Fruit fly (Drosophila melanogaster): Measurements from ENCODE around the gene CG14696.

The CG14696 gene

DNA sequence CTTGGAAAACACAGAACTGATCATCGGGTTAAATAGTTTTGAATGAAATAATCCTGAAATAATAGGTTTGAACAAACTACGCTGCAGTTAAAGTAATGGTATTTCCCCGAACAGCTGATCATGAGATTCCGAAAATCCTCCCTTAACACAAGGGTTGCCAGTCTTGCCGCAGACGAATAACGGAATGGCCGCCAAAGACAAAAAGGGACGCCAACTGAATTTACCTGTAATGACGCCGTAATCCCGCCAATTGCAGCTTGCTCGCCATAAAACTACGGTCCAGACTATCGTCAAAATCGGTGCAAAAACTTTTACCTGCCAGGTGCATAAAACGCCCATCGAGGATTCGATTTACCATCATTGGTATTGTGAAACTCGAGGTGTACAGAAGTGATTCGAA, 28.2 kb downstream of the CG14696 start, which contains the start of gene CG4570:
Gene CG4570 (plus strand): TSS at position 190 of the 400 bp plus-strand sequence.
- TF ChIP-seq CG14655 (GFP tag; optimal IDR thresholded peaks at IDR 0.05) (no peak), CG34367 (tag; optimal IDR thresholded peaks at IDR 0.05) (no peak)

- TF ChIP-seq rn (GFP tag; IDR thresholded peaks at IDR 0.05) (no peak), Pif1A (GFP tag; optimal IDR thresholded peaks at IDR 0.05) (no peak), Ets98B (GFP tag; IDR thresholded peaks at IDR 0.05) (no peak), Pif1B (GFP tag; optimal IDR thresholded peaks at IDR 0.05) (no peak), CG8301 (tag; optimal IDR thresholded peaks at IDR 0.05) (no peak), fd96Ca (GFP tag; IDR thresholded peaks at IDR 0.05) (no peak), CG14655 (GFP tag; optimal IDR thresholded peaks at IDR 0.05) (no peak), CG12605 (GFP tag; IDR thresholded peaks at IDR 0.05) (no peak), CG9948 (tag; optimal IDR thresholded peaks at IDR 0.05) (no peak), EcR (GFP tag; optimal IDR thresholded peaks at IDR 0.05) (peak; percentile 32), CG15710 (tag; optimal IDR thresholded peaks at IDR 0.05) (no peak), CG32121 (GFP tag; IDR thresholded peaks at IDR 0.05) (no peak), CG8159 (tag; optimal IDR thresholded peaks at IDR 0.05) (no peak), CG13204 (GFP tag; optimal IDR thresholded peaks at IDR 0.05) (no peak), CG34367 (tag; optimal IDR thresholded peaks at IDR 0.05) (no peak), Snoo (tag; optimal IDR thresholded peaks at IDR 0.05) (no peak), CG10348 (GFP tag; IDR thresholded peaks at IDR 0.05) (no peak), CG4496 (GFP tag; IDR thresholded peaks at IDR 0.05) (0 out of 3 replicates have a peak, but pooled peaks have one; percentile 35)
Observed at dm6 chr3R:10854243-10854874, 30.4 kb downstream of the CG14696 start, which contains the start of the genes CG6567 and CG4511. CG6567 (minus strand) TSS chr3R:10854451. CG4511 (plus strand) TSS chr3R:10854501.

DNA sequence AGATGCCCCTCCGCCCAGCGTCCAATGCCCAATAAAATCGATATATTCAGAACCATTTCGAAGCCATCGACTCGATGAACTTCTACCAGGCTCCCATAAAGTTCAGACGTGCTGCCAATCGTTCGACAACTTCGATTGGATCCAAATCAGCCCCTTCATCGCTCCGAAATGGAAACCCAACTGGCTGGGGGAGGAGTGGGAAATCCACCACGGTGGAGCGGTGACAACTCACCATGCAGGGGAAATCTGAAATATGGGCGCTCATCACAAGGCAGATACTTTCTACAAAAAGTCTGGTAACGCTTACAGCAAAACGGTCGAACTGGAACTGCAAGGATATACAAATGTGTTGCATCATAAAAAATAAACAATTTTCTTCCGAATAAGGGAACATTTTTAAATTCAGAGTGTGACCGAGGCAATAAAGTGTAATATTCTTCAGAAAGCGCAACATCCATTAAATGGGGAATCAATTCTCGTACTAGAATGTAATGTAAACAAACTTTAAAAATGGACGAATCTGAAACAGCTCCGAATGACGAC, 32.5 kb downstream of the CG14696 start, which contains the start of gene CG4565:
Gene CG4565 (plus strand): TSS at position 493 of the 543 bp plus-strand sequence.
- TF ChIP-seq gl (tag; optimal IDR thresholded peaks at IDR 0.05), result no peak
- TF ChIP-seq EcR (GFP tag; optimal IDR thresholded peaks at IDR 0.05), result peak; percentile 13
- TF ChIP-seq CG34367 (tag; optimal IDR thresholded peaks at IDR 0.05), result no peak
- TF ChIP-seq CG10348 (GFP tag; IDR thresholded peaks at IDR 0.05), result no peak
- TF ChIP-seq CG13204 (GFP tag; optimal IDR thresholded peaks at IDR 0.05), result no peak

dm6 chr3R:10850636-10851035, 34.2 kb downstream of the CG14696 start:
- TF ChIP-seq CG10348 (GFP tag; IDR thresholded peaks at IDR 0.05) (no peak), CG17806 (tag; optimal IDR thresholded peaks at IDR 0.05) (no peak), gl (tag; optimal IDR thresholded peaks at IDR 0.05) (no peak), CG8301 (tag; optimal IDR thresholded peaks at IDR 0.05) (no peak), Pif1A (GFP tag; optimal IDR thresholded peaks at IDR 0.05) (no peak), CG15710 (tag; optimal IDR thresholded peaks at IDR 0.05) (no peak), Ets98B (GFP tag; IDR thresholded peaks at IDR 0.05) (no peak), EcR (GFP tag; optimal IDR thresholded peaks at IDR 0.05) (no peak), D1 (tag; optimal IDR thresholded peaks at IDR 0.05) (no peak), CG13204 (GFP tag; optimal IDR thresholded peaks at IDR 0.05) (no peak), CG4496 (GFP tag; IDR thresholded peaks at IDR 0.05) (no peak)

DNA sequence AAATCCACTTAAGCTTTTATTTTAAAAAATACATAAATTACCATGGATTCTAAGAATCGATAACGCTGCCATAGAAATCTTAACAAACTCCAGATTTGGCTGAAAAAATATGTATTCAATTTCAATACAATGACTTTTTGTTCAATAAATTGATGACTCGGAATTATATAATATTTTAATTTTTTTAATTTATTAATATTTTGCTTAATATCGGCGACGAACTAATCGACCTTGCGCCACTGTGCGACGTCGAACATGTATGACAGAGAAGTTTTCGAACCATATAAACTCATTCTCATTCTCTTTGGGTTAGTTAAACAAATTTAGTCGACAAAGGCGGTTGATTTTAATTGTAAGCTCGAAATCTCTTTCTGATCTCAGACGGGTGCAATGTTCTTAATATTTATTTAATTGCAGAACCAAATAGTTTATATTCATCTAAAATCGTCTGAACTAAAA, 35.3 kb downstream of the CG14696 start, which contains the start of gene CG42394:
Gene CG42394 (plus strand): TSS at position 311 of the 459 bp plus-strand sequence.
- peak; percentile 62 for TF ChIP-seq CG13204 (GFP tag; optimal IDR thresholded peaks at IDR 0.05)
- peak; percentile 52 for TF ChIP-seq CG10348 (GFP tag; IDR thresholded peaks at IDR 0.05)
- TF ChIP-seq Ets98B (GFP tag; IDR thresholded peaks at IDR 0.05), result peak; percentile 94
- peak; percentile 80 for TF ChIP-seq gl (tag; optimal IDR thresholded peaks at IDR 0.05)
- peak; percentile 99 for TF ChIP-seq CG14655 (GFP tag; optimal IDR thresholded peaks at IDR 0.05)
- peak; percentile 91 for TF ChIP-seq CG15710 (tag; optimal IDR thresholded peaks at IDR 0.05)
- peak; percentile 83 for TF ChIP-seq rn (GFP tag; IDR thresholded peaks at IDR 0.05)
- TF ChIP-seq CG9948 (tag; optimal IDR thresholded peaks at IDR 0.05), result peak; percentile 98
- peak; percentile 88; the same call in 2 of the 3 replicates for TF ChIP-seq fd96Ca (GFP tag; IDR thresholded peaks at IDR 0.05)
- TF ChIP-seq Pif1B (GFP tag; optimal IDR thresholded peaks at IDR 0.05), result peak; percentile 93
- peak; percentile 96 for TF ChIP-seq CG8301 (tag; optimal IDR thresholded peaks at IDR 0.05)
- peak; percentile 95 for TF ChIP-seq CG32121 (GFP tag; IDR thresholded peaks at IDR 0.05)
- TF ChIP-seq EcR (GFP tag; optimal IDR thresholded peaks at IDR 0.05), result peak; percentile 76
- TF ChIP-seq CG34367 (tag; optimal IDR thresholded peaks at IDR 0.05), result peak; percentile 91
- TF ChIP-seq CG12605 (GFP tag; IDR thresholded peaks at IDR 0.05), result peak; percentile 90
- TF ChIP-seq CG4496 (GFP tag; IDR thresholded peaks at IDR 0.05), result peak; percentile 95
- TF ChIP-seq CG17806 (tag; optimal IDR thresholded peaks at IDR 0.05), result peak; percentile 98
- peak; percentile 98 for TF ChIP-seq D1 (tag; optimal IDR thresholded peaks at IDR 0.05)
- TF ChIP-seq Snoo (tag; optimal IDR thresholded peaks at IDR 0.05), result peak; percentile 95
- peak; percentile 85 for TF ChIP-seq Pif1A (GFP tag; optimal IDR thresholded peaks at IDR 0.05)
- peak; percentile 97 for TF ChIP-seq CG8159 (tag; optimal IDR thresholded peaks at IDR 0.05)

- no peak for TF ChIP-seq CG4496 (GFP tag; IDR thresholded peaks at IDR 0.05)
- peak; percentile 42 for TF ChIP-seq CG13204 (GFP tag; optimal IDR thresholded peaks at IDR 0.05)
- peak; percentile 52 for TF ChIP-seq CG8159 (tag; optimal IDR thresholded peaks at IDR 0.05)
- TF ChIP-seq CG34367 (tag; optimal IDR thresholded peaks at IDR 0.05), result peak; percentile 32
- TF ChIP-seq fd96Ca (GFP tag; IDR thresholded peaks at IDR 0.05), result no peak
- TF ChIP-seq CG14655 (GFP tag; optimal IDR thresholded peaks at IDR 0.05), result peak; percentile 75
- no peak for TF ChIP-seq EcR (GFP tag; optimal IDR thresholded peaks at IDR 0.05)
- no peak for TF ChIP-seq CG12605 (GFP tag; IDR thresholded peaks at IDR 0.05)
- peak; percentile 44 for TF ChIP-seq CG15710 (tag; optimal IDR thresholded peaks at IDR 0.05)
- TF ChIP-seq CG8301 (tag; optimal IDR thresholded peaks at IDR 0.05), result peak; percentile 47
- TF ChIP-seq CG17806 (tag; optimal IDR thresholded peaks at IDR 0.05), result peak; percentile 42
- TF ChIP-seq gl (tag; optimal IDR thresholded peaks at IDR 0.05), result peak; percentile 11
- peak; percentile 37 for TF ChIP-seq CG9948 (tag; optimal IDR thresholded peaks at IDR 0.05)
- no peak for TF ChIP-seq rn (GFP tag; IDR thresholded peaks at IDR 0.05)
- TF ChIP-seq Pif1B (GFP tag; optimal IDR thresholded peaks at IDR 0.05), result no peak
Observed at dm6 chr3R:10842422-10842821, 42.4 kb downstream of the CG14696 start.
